Fruit fly (Drosophila melanogaster): ENCODE results near the gene Trp1.

The Trp1 gene

DNA sequence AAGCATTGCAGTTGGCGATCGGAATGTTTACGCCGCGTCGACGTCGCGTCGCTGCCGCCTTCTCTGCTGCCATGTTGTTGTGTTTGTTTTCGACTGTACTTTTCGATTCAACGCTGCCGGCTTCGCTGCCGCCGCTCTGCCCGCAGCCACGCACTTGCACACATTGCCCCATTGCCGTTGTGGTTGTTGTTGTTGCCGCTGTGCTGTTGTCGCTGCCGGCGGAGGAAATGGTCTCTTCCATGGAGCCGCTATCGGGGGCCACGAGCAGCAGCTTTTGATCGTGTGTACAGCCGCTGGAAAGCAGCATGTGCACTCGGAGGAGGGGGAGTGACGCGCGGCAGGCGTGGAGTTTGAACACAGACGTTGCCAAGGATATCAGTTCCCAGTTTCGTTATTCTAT lies 4.6 kb upstream of the Trp1 start (continued):
- TF ChIP-seq btn (GFP tag; optimal IDR thresholded peaks at IDR 0.05): no peak
- TF ChIP-seq repo (GFP tag; optimal IDR thresholded peaks at IDR 0.05): no peak
- no peak for TF ChIP-seq CG8924 (tag; optimal IDR thresholded peaks at IDR 0.05)
- TF ChIP-seq Deaf1 (tag; optimal IDR thresholded peaks at IDR 0.05): peak; percentile 38
- TF ChIP-seq vnd (GFP tag; IDR thresholded peaks at IDR 0.05; ENCODE audit: partially characterized antibody): no peak
- no peak for TF ChIP-seq CG6175 (GFP tag; IDR thresholded peaks at IDR 0.05)
- TF ChIP-seq Meics (GFP tag; optimal IDR thresholded peaks at IDR 0.05): no peak
- no peak for TF ChIP-seq CG5245 (GFP tag; optimal IDR thresholded peaks at IDR 0.05)
- no peak for TF ChIP-seq CG15011 (GFP tag; optimal IDR thresholded peaks at IDR 0.05)
- no peak for TF ChIP-seq CG12236 (GFP tag; optimal IDR thresholded peaks at IDR 0.05)
- no peak for TF ChIP-seq C15 (GFP tag; IDR thresholded peaks at IDR 0.05)
- TF ChIP-seq Xrp1 (GFP tag; IDR thresholded peaks at IDR 0.05): no peak
- peak; percentile 54 for TF ChIP-seq Ets97D (GFP tag; optimal IDR thresholded peaks at IDR 0.05)
- TF ChIP-seq GATAe (GFP tag; conservative IDR thresholded peaks at IDR 0.05): no peak
- no peak for TF ChIP-seq CG32767 (GFP tag; IDR thresholded peaks at IDR 0.05)
- TF ChIP-seq CG12071 (GFP tag; optimal IDR thresholded peaks at IDR 0.05): no peak
- TF ChIP-seq Awh (GFP tag; IDR thresholded peaks at IDR 0.05): no peak
- TF ChIP-seq CG3838 (GFP tag; optimal IDR thresholded peaks at IDR 0.05): no peak
- TF ChIP-seq bsh (GFP tag; optimal IDR thresholded peaks at IDR 0.05): no peak
- TF ChIP-seq disco-r (GFP tag; optimal IDR thresholded peaks at IDR 0.05): no peak
- no peak for TF ChIP-seq lmd (GFP tag; IDR thresholded peaks at IDR 0.05)
- no peak for TF ChIP-seq tgo (GFP tag; IDR thresholded peaks at IDR 0.05)
- no peak for TF ChIP-seq dpn (GFP tag; optimal IDR thresholded peaks at IDR 0.05)
- no peak for TF ChIP-seq CG9609 (GFP tag; optimal IDR thresholded peaks at IDR 0.05)
- no peak for TF ChIP-seq CG9797 (GFP tag; optimal IDR thresholded peaks at IDR 0.05)
- TF ChIP-seq Fer3 (tag; optimal IDR thresholded peaks at IDR 0.05): no peak
- TF ChIP-seq CG3281 (GFP tag; optimal IDR thresholded peaks at IDR 0.05): no peak
- TF ChIP-seq Bgb (GFP tag; IDR thresholded peaks at IDR 0.05; ENCODE audit: partially characterized antibody): no peak; the same call in 1 of the 2 replicates
- no peak for TF ChIP-seq Fer1 (GFP tag; optimal IDR thresholded peaks at IDR 0.05)
- no peak for TF ChIP-seq CG32772 (GFP tag; IDR thresholded peaks at IDR 0.05)
- TF ChIP-seq CG1024 (GFP tag; IDR thresholded peaks at IDR 0.05): no peak
- no peak for TF ChIP-seq sob (GFP tag; IDR thresholded peaks at IDR 0.05)
- no peak for TF ChIP-seq wdn (GFP tag; IDR thresholded peaks at IDR 0.05)
- TF ChIP-seq Scr (GFP tag; IDR thresholded peaks at IDR 0.05; ENCODE audit: partially characterized antibody): peak; percentile 17; the same call in 1 of the 2 replicates
- TF ChIP-seq CG12299 (tag; optimal IDR thresholded peaks at IDR 0.05): no peak
- no peak for TF ChIP-seq fd64A (GFP tag; optimal IDR thresholded peaks at IDR 0.05)
- TF ChIP-seq Atf3 (GFP tag; optimal IDR thresholded peaks at IDR 0.05): no peak
- no peak for TF ChIP-seq CG18262 (tag; optimal IDR thresholded peaks at IDR 0.05)

DNA sequence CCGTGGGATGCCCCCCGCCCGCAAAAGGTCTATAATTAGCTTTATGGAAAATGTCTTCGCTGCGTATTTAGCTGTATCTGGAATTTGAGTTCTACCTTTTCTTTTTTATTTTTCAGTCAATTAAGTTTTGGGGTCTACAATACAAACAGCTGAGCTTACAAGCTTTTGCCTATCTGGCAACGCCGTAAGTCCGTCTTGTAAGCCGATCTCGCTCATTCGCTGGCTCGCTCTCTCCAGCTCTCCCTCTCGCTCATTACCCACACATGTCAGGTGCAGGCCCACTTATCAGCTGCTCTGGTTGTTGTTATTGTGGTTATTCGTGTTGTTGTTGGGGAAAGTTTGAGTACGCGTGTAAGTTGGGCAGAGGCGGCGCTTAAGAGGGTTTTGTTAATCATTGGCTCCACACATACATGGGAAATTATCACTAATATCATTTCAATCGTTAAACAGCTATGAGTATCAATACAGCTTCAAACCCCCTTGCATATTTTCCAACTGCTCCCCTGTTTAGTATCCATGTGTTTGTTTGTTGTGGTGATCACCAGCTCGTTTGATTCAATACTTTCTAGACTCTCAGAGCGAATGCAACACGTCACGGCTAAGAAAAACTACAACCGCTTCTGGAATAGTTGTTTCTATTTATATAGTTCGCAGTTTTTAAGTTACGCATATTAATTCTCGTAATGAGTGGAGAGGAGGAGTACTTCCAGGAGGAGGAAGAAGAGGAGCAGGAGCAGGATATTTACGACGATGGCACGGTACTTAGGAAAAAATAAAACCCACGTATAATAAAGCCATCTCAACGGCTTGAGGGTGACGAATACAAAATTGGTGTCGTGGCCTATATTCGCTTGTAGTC lies 848 bp downstream of the Trp1 start:
- peak; percentile 99 for TF ChIP-seq Antp (GFP tag; optimal IDR thresholded peaks at IDR 0.05)
- peak; percentile 96 for TF ChIP-seq CG12744 (GFP tag; optimal IDR thresholded peaks at IDR 0.05)
- TF ChIP-seq Sry-β (GFP tag; optimal IDR thresholded peaks at IDR 0.05): peak; percentile 44
- TF ChIP-seq Rfx (GFP tag; IDR thresholded peaks at IDR 0.05): peak; percentile 99
- TF ChIP-seq Bdp1 (GFP tag; optimal IDR thresholded peaks at IDR 0.05): peak; percentile 91
- TF ChIP-seq psq (GFP tag; optimal IDR thresholded peaks at IDR 0.05): peak; percentile 82
- TF ChIP-seq Lhr (GFP tag; optimal IDR thresholded peaks at IDR 0.05): peak; percentile 79
- TF ChIP-seq nerfin-1 (tag; optimal IDR thresholded peaks at IDR 0.05): peak; percentile 88
- TF ChIP-seq sna (GFP tag; IDR thresholded peaks at IDR 0.05; ENCODE audit: partially characterized antibody): 0 out of 2 replicates have a peak, but pooled peaks have one; percentile 18
- peak; percentile 98 for TF ChIP-seq Side (GFP tag; optimal IDR thresholded peaks at IDR 0.05)
- TF ChIP-seq NfI (GFP tag; optimal IDR thresholded peaks at IDR 0.05): peak; percentile 97
- peak; percentile 95 for TF ChIP-seq Mes4 (GFP tag; optimal IDR thresholded peaks at IDR 0.05)
- TF ChIP-seq CG34422 (GFP tag; IDR thresholded peaks at IDR 0.05): peak; percentile 99
- peak; percentile 97 for TF ChIP-seq Taf1 (GFP tag; IDR thresholded peaks at IDR 0.05)
